Worm (Caenorhabditis elegans) whole organism, L2 larva: ENCODE measurements around the gene ZK669.5.

ENCODE experiments used
- C34F6.9 ChIP-seq: fragments of 150-350 bp; optimal IDR thresholded peaks from 2 replicates; lab custom pipeline; 2014; ENCODE audit warnings: missing biosample characterization, missing genetic modification characterization
- F13H6.1 ChIP-seq: sonication (generic microtip); optimal IDR thresholded peaks from 2 replicates; lab custom pipeline; 2016; ENCODE audit warnings: missing genetic modification characterization, missing compliant biosample characterization
- R02D3.7 ChIP-seq: fragments of 150-350 bp; optimal IDR thresholded peaks from 2 replicates; lab custom pipeline; 2014; ENCODE audit warnings: missing biosample characterization, missing genetic modification characterization
- Y55F3AM.14 ChIP-seq: fragments of 200-800 bp; sonication (Bioruptor generic); optimal IDR thresholded peaks from 2 replicates; lab custom pipeline; 2018; ENCODE audit warnings: mild to moderate bottlenecking, missing genetic modification characterization, missing compliant biosample characterization
- alr-1 ChIP-seq: fragments of 150-350 bp; optimal IDR thresholded peaks from 2 replicates; lab custom pipeline; 2014; ENCODE audit warnings: missing biosample characterization, missing genetic modification characterization
- ama-1 ChIP-seq: fragments of 150-350 bp; optimal IDR thresholded peaks from 2 replicates; lab custom pipeline; 2018; ENCODE audit warnings: inconsistent platforms
- blmp-1 ChIP-seq: sonication (generic microtip); optimal IDR thresholded peaks from 2 replicates; lab custom pipeline; 2017; ENCODE audit warnings: missing genetic modification characterization, mild to moderate bottlenecking, missing compliant biosample characterization, antibody characterized with exemption, moderate library complexity; ENCODE audit not compliant: insufficient read depth
- ceh-16 ChIP-seq: fragments of 150-350 bp; optimal IDR thresholded peaks from 2 replicates; lab custom pipeline; 2014; ENCODE audit warnings: missing biosample characterization, missing genetic modification characterization
- ceh-82 ChIP-seq: fragments of 150-350 bp; optimal IDR thresholded peaks from 2 replicates; lab custom pipeline; 2014; ENCODE audit warnings: missing biosample characterization, missing genetic modification characterization
- crh-2 ChIP-seq: sonication (generic microtip); optimal IDR thresholded peaks from 2 replicates; lab custom pipeline; 2017; ENCODE audit warnings: missing biosample characterization, missing genetic modification characterization
- dmd-4 ChIP-seq: sonication (generic microtip); optimal IDR thresholded peaks from 2 replicates; lab custom pipeline; 2017; ENCODE audit warnings: missing biosample characterization, missing genetic modification characterization
- egl-27 ChIP-seq: sonication (generic microtip); optimal IDR thresholded peaks from 3 replicates; lab custom pipeline; 2017; ENCODE audit warnings: missing biosample characterization, missing genetic modification reagents, missing genetic modification characterization
- elt-3 ChIP-seq: sonication (generic microtip); optimal IDR thresholded peaks from 2 replicates; lab custom pipeline; 2017; ENCODE audit warnings: missing biosample characterization, missing genetic modification characterization
- fos-1 ChIP-seq: fragments of 150-350 bp; optimal IDR thresholded peaks from 2 replicates; lab custom pipeline; 2014; ENCODE audit warnings: missing biosample characterization, missing genetic modification characterization
- gmeb-1 ChIP-seq: fragments of 150-350 bp; optimal IDR thresholded peaks from 2 replicates; lab custom pipeline; 2014; ENCODE audit warnings: missing biosample characterization, missing genetic modification characterization
- lin-11 ChIP-seq: fragments of 150-350 bp; sonication (generic microtip); optimal IDR thresholded peaks from 2 replicates; lab custom pipeline; 2014; ENCODE audit warnings: missing biosample characterization, missing genetic modification characterization, inconsistent platforms, mixed read lengths
- lin-13 ChIP-seq: fragments of 150-350 bp; optimal IDR thresholded peaks from 2 replicates; lab custom pipeline; 2014; ENCODE audit warnings: missing biosample characterization, missing genetic modification reagents, missing genetic modification characterization
- lin-39 ChIP-seq: fragments of 150-350 bp; optimal IDR thresholded peaks from 2 replicates; lab custom pipeline; 2014; ENCODE audit warnings: missing biosample characterization, missing genetic modification reagents, missing genetic modification characterization
- lsy-2 ChIP-seq, 2 experiments: fragments of 150-350 bp in 1 of 2; sonication (generic microtip) in 1 of 2; optimal IDR thresholded peaks; 2 replicates each; lab custom pipeline; 2014 to 2017; ENCODE audit warnings: missing biosample characterization in 2 of 2, missing genetic modification characterization in 2 of 2
- mab-5 ChIP-seq: fragments of 150-350 bp; optimal IDR thresholded peaks from 2 replicates; lab custom pipeline; 2014; ENCODE audit warnings: missing biosample characterization, missing genetic modification characterization
- mbf-1 ChIP-seq: sonication (generic microtip); optimal IDR thresholded peaks from 2 replicates; lab custom pipeline; 2017; ENCODE audit warnings: missing biosample characterization, missing genetic modification characterization
- mdl-1 ChIP-seq, 2 experiments: fragments of 150-350 bp in 1 of 2; sonication (generic microtip) in 1 of 2; optimal IDR thresholded peaks; 2 replicates each; lab custom pipeline; 2017; ENCODE audit warnings: missing biosample characterization in 2 of 2, missing genetic modification characterization in 2 of 2
- nhr-10 ChIP-seq: sonication (generic microtip); optimal IDR thresholded peaks from 2 replicates; lab custom pipeline; 2017; ENCODE audit warnings: missing biosample characterization, missing genetic modification characterization
- nhr-11 ChIP-seq: fragments of 150-350 bp; optimal IDR thresholded peaks from 2 replicates; lab custom pipeline; 2014; ENCODE audit warnings: missing biosample characterization, missing genetic modification characterization
- nhr-12 ChIP-seq: fragments of 150-350 bp; optimal IDR thresholded peaks from 2 replicates; lab custom pipeline; 2014; ENCODE audit warnings: missing biosample characterization, missing genetic modification characterization
- nhr-129 ChIP-seq: fragments of 150-350 bp; optimal IDR thresholded peaks from 2 replicates; lab custom pipeline; 2014; ENCODE audit warnings: missing biosample characterization, missing genetic modification characterization
- nhr-21 ChIP-seq: fragments of 150-350 bp; optimal IDR thresholded peaks from 2 replicates; lab custom pipeline; 2014; ENCODE audit warnings: missing biosample characterization, missing genetic modification characterization
- nhr-23 ChIP-seq: fragments of 150-350 bp; optimal IDR thresholded peaks from 2 replicates; lab custom pipeline; 2014; ENCODE audit warnings: missing biosample characterization, missing genetic modification reagents, missing genetic modification characterization
- nhr-237 ChIP-seq: fragments of 150-350 bp; optimal IDR thresholded peaks from 2 replicates; lab custom pipeline; 2014; ENCODE audit warnings: missing biosample characterization, missing genetic modification characterization
- nhr-25 ChIP-seq: fragments of 150-350 bp; sonication (generic microtip); optimal IDR thresholded peaks from 3 replicates; lab custom pipeline; 2014; ENCODE audit warnings: missing biosample characterization, missing genetic modification characterization
- nhr-6 ChIP-seq: fragments of 150-350 bp; optimal IDR thresholded peaks from 2 replicates; lab custom pipeline; 2014; ENCODE audit warnings: missing biosample characterization, missing genetic modification characterization
- nhr-77 ChIP-seq: fragments of 150-350 bp; optimal IDR thresholded peaks from 2 replicates; lab custom pipeline; 2014; ENCODE audit warnings: missing biosample characterization, missing genetic modification characterization
- peb-1 ChIP-seq: fragments of 150-350 bp; optimal IDR thresholded peaks from 2 replicates; lab custom pipeline; 2014; ENCODE audit warnings: missing biosample characterization, missing genetic modification characterization
- sem-4 ChIP-seq: fragments of 150-350 bp; optimal IDR thresholded peaks from 2 replicates; lab custom pipeline; 2014; ENCODE audit warnings: missing biosample characterization, missing genetic modification reagents, missing genetic modification characterization
- skn-1 ChIP-seq: sonication (generic microtip); optimal IDR thresholded peaks from 2 replicates; lab custom pipeline; 2017; ENCODE audit warnings: missing biosample characterization, missing genetic modification characterization
- sma-3 ChIP-seq: sonication (generic microtip); optimal IDR thresholded peaks from 2 replicates; lab custom pipeline; 2016; ENCODE audit warnings: missing genetic modification reagents, missing genetic modification characterization, missing compliant biosample characterization
- unc-39 ChIP-seq: fragments of 150-350 bp; optimal IDR thresholded peaks from 2 replicates; lab custom pipeline; 2014; ENCODE audit warnings: missing biosample characterization, missing genetic modification characterization
- unc-55 ChIP-seq: fragments of 150-350 bp; sonication (generic microtip); optimal IDR thresholded peaks from 3 replicates; lab custom pipeline; 2014; ENCODE audit warnings: missing biosample characterization, missing genetic modification reagents, missing genetic modification characterization
- unc-62 ChIP-seq: fragments of 150-350 bp; optimal IDR thresholded peaks from 2 replicates; lab custom pipeline; 2014; ENCODE audit warnings: missing biosample characterization, missing genetic modification reagents, missing genetic modification characterization
- zag-1 ChIP-seq: fragments of 150-350 bp; optimal IDR thresholded peaks from 2 replicates; lab custom pipeline; 2014; ENCODE audit warnings: missing biosample characterization, missing genetic modification characterization
- ztf-1 ChIP-seq: fragments of 200-800 bp; sonication (Bioruptor generic); conservative IDR thresholded peaks from 2 replicates; pipeline ENCODE4 v1.3.6; 2022; ENCODE audit warnings: missing genetic modification characterization, missing compliant biosample characterization
- ztf-4 ChIP-seq: fragments of 150-350 bp; optimal IDR thresholded peaks from 2 replicates; lab custom pipeline; 2014; ENCODE audit warnings: missing biosample characterization, missing genetic modification characterization

ZK669.5 gene

ce11 chrII:7985029-7985428 is 38.3 kb upstream of the ZK669.5 start:
- no peak for TF ChIP-seq mab-5 (tag; lab: Kevin White, UChicago)
- no peak for TF ChIP-seq lin-11 (tag; lab: Kevin White, UChicago)
- TF ChIP-seq unc-39, result no peak
- no peak for TF ChIP-seq R02D3.7 (tag; lab: Kevin White, UChicago)
- no peak for TF ChIP-seq alr-1
- TF ChIP-seq fos-1, result no peak
- TF ChIP-seq blmp-1 (tag; lab: Kevin White, UChicago), result no peak
- TF ChIP-seq nhr-12 (tag; lab: Kevin White, UChicago), result no peak
- no peak for TF ChIP-seq zag-1 (tag; lab: Kevin White, UChicago)
- TF ChIP-seq ceh-16 (tag; lab: Kevin White, UChicago), result no peak
- TF ChIP-seq Y55F3AM.14 (GFP tag; lab: Kevin White, UChicago), result no peak
- no peak for TF ChIP-seq ceh-82 (tag; lab: Kevin White, UChicago)
- no peak for TF ChIP-seq dmd-4
- no peak for TF ChIP-seq nhr-237 (tag; lab: Kevin White, UChicago)
- TF ChIP-seq gmeb-1 (tag; lab: Kevin White, UChicago), result no peak
- no peak for TF ChIP-seq egl-27 (tag; lab: Kevin White, UChicago)
- TF ChIP-seq lsy-2 (tag; optimal IDR thresholded peaks at IDR 0.05; lab: Kevin White, UChicago), result no peak

- TF ChIP-seq unc-39 (no peak), lsy-2 (tag; optimal IDR thresholded peaks at IDR 0.05; lab: Kevin White, UChicago) (no peak), nhr-23 (no peak), nhr-129 (tag; lab: Kevin White, UChicago) (no peak), fos-1 (no peak), skn-1 (tag; lab: Kevin White, UChicago) (no peak), nhr-21 (no peak), ama-1 (lab: Kevin White, UChicago) (no peak), sem-4 (tag; lab: Kevin White, UChicago) (no peak), R02D3.7 (tag; lab: Kevin White, UChicago) (no peak), nhr-6 (no peak), nhr-10 (tag; lab: Kevin White, UChicago) (no peak), gmeb-1 (tag; lab: Kevin White, UChicago) (no peak), lin-11 (tag; lab: Kevin White, UChicago) (no peak), peb-1 (tag; lab: Kevin White, UChicago) (no peak), lin-13 (no peak), F13H6.1 (tag; lab: Kevin White, UChicago) (no peak)
Observed at ce11 chrII:7984071-7984470, 37.4 kb upstream of the ZK669.5 start.

- TF ChIP-seq lin-39 (tag; lab: Kevin White, UChicago) (no peak), ztf-1 (GFP tag; lab: Robert Waterston, UW) (no peak), nhr-12 (tag; lab: Kevin White, UChicago) (no peak), unc-39 (no peak), nhr-77 (tag; lab: Kevin White, UChicago) (no peak), dmd-4 (no peak)
Observed at ce11 chrII:7983454-7983853, 36.8 kb upstream of the ZK669.5 start.

- TF ChIP-seq zag-1 (tag; lab: Kevin White, UChicago), result no peak
- peak; percentile 60 for TF ChIP-seq mab-5 (tag; lab: Kevin White, UChicago)
- TF ChIP-seq unc-55 (GFP tag; lab: Kevin White, UChicago), result peak; percentile 2
Observed at ce11 chrII:7981084-7981483, 34.4 kb upstream of the ZK669.5 start.

ce11 chrII:7977513-7977912 is 30.8 kb upstream of the ZK669.5 start:
- TF ChIP-seq nhr-237 (tag; lab: Kevin White, UChicago), result no peak
- no peak for TF ChIP-seq nhr-77 (tag; lab: Kevin White, UChicago)
- no peak for TF ChIP-seq peb-1 (tag; lab: Kevin White, UChicago)
- TF ChIP-seq F13H6.1 (tag; lab: Kevin White, UChicago), result no peak
- no peak for TF ChIP-seq lin-13
- no peak for TF ChIP-seq unc-62 (GFP tag; lab: Kevin White, UChicago)
- no peak for TF ChIP-seq mbf-1 (tag; lab: Kevin White, UChicago)
- TF ChIP-seq unc-39, result no peak
- peak; percentile 8 for TF ChIP-seq C34F6.9 (tag; lab: Kevin White, UChicago)
- TF ChIP-seq elt-3 (tag; lab: Kevin White, UChicago), result no peak
- no peak for TF ChIP-seq mab-5 (tag; lab: Kevin White, UChicago)
- no peak for TF ChIP-seq nhr-6
- TF ChIP-seq sem-4 (tag; lab: Kevin White, UChicago), result no peak
- TF ChIP-seq nhr-25 (tag; lab: Kevin White, UChicago), result no peak
- TF ChIP-seq lin-11 (tag; lab: Kevin White, UChicago), result no peak
- TF ChIP-seq alr-1, result no peak
- TF ChIP-seq fos-1, result no peak
- peak; percentile 60 for TF ChIP-seq nhr-21
- TF ChIP-seq skn-1 (tag; lab: Kevin White, UChicago), result no peak
- no peak for TF ChIP-seq mdl-1 (tag; optimal IDR thresholded peaks at IDR 0.05; lab: Kevin White, UChicago)
- TF ChIP-seq lsy-2 (tag; optimal IDR thresholded peaks at IDR 0.05; lab: Kevin White, UChicago), result peak in 1 of 2 experiments; percentile 24
- no peak for TF ChIP-seq nhr-129 (tag; lab: Kevin White, UChicago)
- TF ChIP-seq nhr-10 (tag; lab: Kevin White, UChicago), result no peak
- TF ChIP-seq ztf-1 (GFP tag; lab: Robert Waterston, UW), result no peak
- no peak for TF ChIP-seq ceh-16 (tag; lab: Kevin White, UChicago)
- TF ChIP-seq dmd-4, result peak; percentile 14
- no peak for TF ChIP-seq crh-2 (tag; lab: Kevin White, UChicago)
- no peak for TF ChIP-seq nhr-12 (tag; lab: Kevin White, UChicago)
- no peak for TF ChIP-seq sma-3 (GFP tag; lab: Kevin White, UChicago)
- no peak for TF ChIP-seq ama-1 (lab: Kevin White, UChicago)
- no peak for TF ChIP-seq egl-27 (tag; lab: Kevin White, UChicago)
- TF ChIP-seq nhr-11 (tag; lab: Kevin White, UChicago), result no peak
- no peak for TF ChIP-seq ceh-82 (tag; lab: Kevin White, UChicago)
- TF ChIP-seq ztf-4 (tag; lab: Kevin White, UChicago), result no peak
- TF ChIP-seq, all 48 proteins: peak for 4
